Worm (Caenorhabditis elegans): ENCODE measurements around the gene C49C3.8.

- TF ChIP-seq elt-2 (tag; optimal IDR thresholded peaks at IDR 0.05) (no peak), ref-2 (tag; optimal IDR thresholded peaks at IDR 0.05) (no peak), dmd-4 (tag; optimal IDR thresholded peaks at IDR 0.05; ENCODE audit: borderline replicate concordance) (no peak), nhr-11 (tag; optimal IDR thresholded peaks at IDR 0.05) (no peak)
Observed at ce11 chrIV:17382029-17382428, 47.0 kb downstream of the C49C3.8 start, which contains the start of gene C30H6.8.

All from whole organism, late embryonic.